Worm (Caenorhabditis elegans) whole organism, L4 larva: Measurements from ENCODE around the gene rcat-1.

ENCODE experiments used
- ama-1 ChIP-seq: fragments of 150-350 bp; optimal IDR thresholded peaks from 2 replicates; lab custom pipeline; 2014; ENCODE audit warnings: inconsistent platforms, mixed read lengths
- ceh-28 ChIP-seq: fragments of 150-350 bp; optimal IDR thresholded peaks from 2 replicates; lab custom pipeline; 2014; ENCODE audit warnings: missing biosample characterization, missing genetic modification reagents, missing genetic modification characterization
- ceh-82 ChIP-seq: sonication (generic microtip); optimal IDR thresholded peaks from 2 replicates; lab custom pipeline; 2017; ENCODE audit warnings: missing biosample characterization, missing genetic modification characterization
- cey-2 ChIP-seq: sonication (generic microtip); optimal IDR thresholded peaks from 3 replicates; lab custom pipeline; 2017; ENCODE audit warnings: missing genetic modification characterization, mild to moderate bottlenecking, missing compliant biosample characterization, antibody characterized with exemption, borderline replicate concordance; ENCODE audit not compliant: insufficient read depth
- madf-9 ChIP-seq: fragments of 200-800 bp; sonication (Bioruptor generic); conservative IDR thresholded peaks from 2 replicates; pipeline ENCODE4 v1.3.6; 2022; ENCODE audit warnings: missing genetic modification reagents, missing genetic modification characterization, missing compliant biosample characterization
- nhr-10 ChIP-seq: fragments of 150-350 bp; optimal IDR thresholded peaks from 2 replicates; lab custom pipeline; 2014; ENCODE audit warnings: missing biosample characterization, missing genetic modification characterization
- nhr-11 ChIP-seq: fragments of 150-350 bp; optimal IDR thresholded peaks from 2 replicates; lab custom pipeline; 2014; ENCODE audit warnings: missing biosample characterization, missing genetic modification characterization
- nhr-77 ChIP-seq: fragments of 150-350 bp; optimal IDR thresholded peaks from 2 replicates; lab custom pipeline; 2014; ENCODE audit warnings: missing biosample characterization, missing genetic modification characterization

ce11 chrIV:283347-283746, 28.1 kb upstream of the rcat-1 start, which contains the start of gene best-19:
- no peak for TF ChIP-seq ceh-82 (tag; lab: Kevin White, UChicago)
- no peak for TF ChIP-seq madf-9
- no peak for TF ChIP-seq cey-2
- no peak for TF ChIP-seq ama-1 (lab: Kevin White, UChicago)
- no peak for TF ChIP-seq nhr-11 (tag; lab: Kevin White, UChicago)
- TF ChIP-seq nhr-77 (tag; lab: Kevin White, UChicago): no peak
- TF ChIP-seq ceh-28 (tag; lab: Kevin White, UChicago): no peak
- no peak for TF ChIP-seq nhr-10 (tag; lab: Kevin White, UChicago)
